Worm (Caenorhabditis elegans) whole organism, L4 larva: ENCODE results near the gene nhr-53.

ENCODE experiments used
- F26F4.8 ChIP-seq: fragments of 200-800 bp; sonication (Bioruptor generic); conservative IDR thresholded peaks from 2 replicates; pipeline ENCODE4 v1.3.6; 2022; ENCODE audit warnings: missing genetic modification characterization, missing compliant biosample characterization
- ZK337.2 ChIP-seq: fragments of 200-800 bp; sonication (Bioruptor generic); IDR thresholded peaks from 2 replicates; pipeline ENCODE4 v1.3.6; 2022; ENCODE audit warnings: missing genetic modification reagents, missing genetic modification characterization, missing compliant biosample characterization
- attf-4 ChIP-seq: sonication (generic microtip); optimal IDR thresholded peaks from 3 replicates; lab custom pipeline; 2017; ENCODE audit warnings: missing biosample characterization, missing genetic modification characterization
- daf-12 ChIP-seq: fragments of 150-350 bp; optimal IDR thresholded peaks from 2 replicates; lab custom pipeline; 2014; ENCODE audit warnings: missing biosample characterization, missing genetic modification reagents, missing genetic modification characterization
- egl-27 ChIP-seq: sonication (generic microtip); optimal IDR thresholded peaks from 3 replicates; lab custom pipeline; 2017; ENCODE audit warnings: missing biosample characterization, missing genetic modification reagents, missing genetic modification characterization
- egl-43 ChIP-seq: fragments of 200-800 bp; sonication (Bioruptor generic); IDR thresholded peaks from 2 replicates; pipeline ENCODE4 v1.3.6; 2022; ENCODE audit warnings: missing genetic modification reagents, missing genetic modification characterization, missing compliant biosample characterization
- fkh-10 ChIP-seq: fragments of 150-350 bp; optimal IDR thresholded peaks from 2 replicates; lab custom pipeline; 2014; ENCODE audit warnings: missing biosample characterization, missing genetic modification reagents, missing genetic modification characterization
- fos-1 ChIP-seq: fragments of 150-350 bp; optimal IDR thresholded peaks from 2 replicates; lab custom pipeline; 2014; ENCODE audit warnings: missing biosample characterization, missing genetic modification characterization
- lin-39 ChIP-seq: fragments of 150-350 bp; optimal IDR thresholded peaks from 2 replicates; lab custom pipeline; 2014; ENCODE audit warnings: missing biosample characterization, missing genetic modification reagents, missing genetic modification characterization
- mep-1 ChIP-seq: fragments of 150-350 bp; sonication (generic microtip); optimal IDR thresholded peaks from 3 replicates; lab custom pipeline; 2014; ENCODE audit warnings: missing biosample characterization, missing genetic modification characterization
- nhr-11 ChIP-seq: fragments of 150-350 bp; optimal IDR thresholded peaks from 2 replicates; lab custom pipeline; 2014; ENCODE audit warnings: missing biosample characterization, missing genetic modification characterization
- pha-4 ChIP-seq, 2 experiments: fragments of 150-350 bp in 1 of 2; fragments of 200-800 bp in 1 of 2; sonication (Bioruptor generic) in 1 of 2; IDR thresholded peaks in 1 of 2; optimal IDR thresholded peaks in 1 of 2; 2 replicates each; pipeline versions ENCODE4 v1.3.6 to Lab custom; 2014 to 2022; ENCODE audit warnings: missing genetic modification characterization in 2 of 2, missing genetic modification reagents in 2 of 2, missing biosample characterization in 1 of 2, missing compliant biosample characterization in 1 of 2
- ztf-7 ChIP-seq: fragments of 150-350 bp; optimal IDR thresholded peaks from 2 replicates; lab custom pipeline; 2014; ENCODE audit warnings: missing biosample characterization, missing genetic modification characterization

DNA sequence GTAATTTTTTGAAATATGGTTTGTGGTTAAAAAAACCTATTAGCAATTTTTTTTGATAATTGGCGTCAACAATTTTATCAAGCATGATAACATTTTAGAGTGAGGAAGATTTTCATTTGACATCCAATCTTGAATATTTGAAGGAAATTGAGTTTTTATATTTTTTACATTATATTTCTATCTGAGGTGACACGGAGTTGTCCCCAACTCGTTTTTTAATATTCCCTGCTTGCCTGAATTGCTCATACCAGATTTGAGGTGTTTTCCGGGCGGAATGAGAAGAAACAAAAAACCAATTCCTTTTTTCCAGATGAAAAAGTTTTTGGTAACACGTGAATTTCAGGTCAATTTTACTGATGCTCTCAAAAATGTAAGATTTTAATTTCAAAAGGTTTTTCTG is 17.4 kb upstream of the nhr-53 start, which contains the start of gene Y6E2A.7:
- TF ChIP-seq fos-1 (tag; lab: Kevin White, UChicago), result no peak
- TF ChIP-seq fkh-10 (GFP tag; lab: Kevin White, UChicago), result no peak
- no peak for TF ChIP-seq ztf-7 (tag; lab: Kevin White, UChicago)
- no peak for TF ChIP-seq egl-43
- TF ChIP-seq ZK337.2 (GFP tag; lab: Robert Waterston, UW), result no peak
- no peak for TF ChIP-seq daf-12 (tag; lab: Kevin White, UChicago)
- TF ChIP-seq egl-27 (tag; lab: Kevin White, UChicago), result no peak
- no peak for TF ChIP-seq pha-4 (GFP tag; IDR thresholded peaks at IDR 0.05; lab: Robert Waterston, UW)
- TF ChIP-seq pha-4 (tag; optimal IDR thresholded peaks at IDR 0.05; lab: Kevin White, UChicago), result no peak
- TF ChIP-seq attf-4 (tag; lab: Kevin White, UChicago), result no peak
- TF ChIP-seq mep-1 (tag; lab: Kevin White, UChicago), result no peak
- TF ChIP-seq lin-39, result no peak
- no peak for TF ChIP-seq nhr-11 (tag; lab: Kevin White, UChicago)
- no peak for TF ChIP-seq F26F4.8 (GFP tag; lab: Robert Waterston, UW)
